Fruit fly (Drosophila melanogaster) whole organism, pupa: Measurements from ENCODE around the gene Sbp2.

Experiments used
- CG32121 ChIP-seq: fragments of 200-800 bp; sonication (Bioruptor generic); IDR thresholded peaks from 2 replicates; pipeline ENCODE4 v1.3.6; 2022; ENCODE audit warnings: missing biosample characterization, missing genetic modification characterization
- Pif1B ChIP-seq: fragments of 200-800 bp; sonication (Bioruptor generic); optimal IDR thresholded peaks from 3 replicates; lab custom pipeline; 2016; ENCODE audit warnings: missing biosample characterization, missing genetic modification characterization

DNA sequence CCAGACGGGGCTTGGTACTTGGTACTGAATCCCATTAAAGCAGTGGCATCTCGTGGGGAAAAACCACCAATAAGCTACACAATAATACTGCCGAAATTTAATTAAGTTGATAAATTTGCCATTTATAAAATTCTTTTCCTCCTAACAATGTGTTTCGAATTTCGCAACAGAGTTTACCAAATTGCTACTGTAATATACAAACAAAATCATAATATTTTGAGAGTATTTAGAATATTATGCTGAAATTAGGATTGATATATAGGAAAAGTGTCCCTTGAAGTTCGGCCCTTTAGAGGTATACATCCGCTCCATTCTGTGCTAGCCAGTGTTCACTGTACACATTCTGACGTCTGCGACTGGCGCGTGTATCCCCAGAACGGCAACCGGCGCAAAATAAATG, 19.3 kb upstream of the Sbp2 start:
- TF ChIP-seq CG32121 (GFP tag; lab: Robert Waterston, UW) (no peak), Pif1B (GFP tag; lab: Kevin White, UChicago) (no peak)
